Fruit fly (Drosophila melanogaster): ENCODE data around the gene Tfb5.
A peak's percentile ranks its signal among the peaks of the same experiment; 100 is the strongest.

Tfb5 gene

dm6 chr2L:5009306-5010030 is 1.2 kb downstream of the Tfb5 start, which contains the start of gene Rtnl1:
TSS of gene Rtnl1 (minus strand) at chr2L:5009720.
- TF ChIP-seq topi (GFP tag; optimal IDR thresholded peaks at IDR 0.05) (peak; percentile 12), salr (GFP tag; optimal IDR thresholded peaks at IDR 0.05) (no peak), Met (GFP tag; optimal IDR thresholded peaks at IDR 0.05) (no peak), Sox15 (GFP tag; optimal IDR thresholded peaks at IDR 0.05) (no peak), Eip78C (GFP tag) (peak; percentile 79), OdsH (GFP tag; optimal IDR thresholded peaks at IDR 0.05) (no peak), Gug (GFP tag; IDR thresholded peaks at IDR 0.05) (no peak), CG6854 (GFP tag; optimal IDR thresholded peaks at IDR 0.05) (peak; percentile 54), CG10631 (GFP tag; optimal IDR thresholded peaks at IDR 0.05) (no peak), CG1621 (tag; optimal IDR thresholded peaks at IDR 0.05) (peak; percentile 2), ss (GFP tag; optimal IDR thresholded peaks at IDR 0.05) (peak in 1 of 2 experiments; percentile 42), vri (GFP tag; optimal IDR thresholded peaks at IDR 0.05) (peak; percentile 30), fd85E (GFP tag; optimal IDR thresholded peaks at IDR 0.05) (no peak), CG15336 (GFP tag; IDR thresholded peaks at IDR 0.05) (0 out of 2 replicates have a peak, but pooled peaks have one; percentile 14), lz (GFP tag; optimal IDR thresholded peaks at IDR 0.05) (peak; percentile 35), CG6276 (GFP tag; optimal IDR thresholded peaks at IDR 0.05) (no peak), dsx (GFP tag; optimal IDR thresholded peaks at IDR 0.05; ENCODE audit: poor library complexity, severe bottlenecking) (peak; percentile 4), esn (GFP tag; optimal IDR thresholded peaks at IDR 0.05) (peak; percentile 54), CG4318 (GFP tag; optimal IDR thresholded peaks at IDR 0.05) (no peak), CG3032 (tag; optimal IDR thresholded peaks at IDR 0.05) (peak; percentile 17), Sox14 (GFP tag; optimal IDR thresholded peaks at IDR 0.05) (peak; percentile 23), Hr38 (GFP tag; optimal IDR thresholded peaks at IDR 0.05) (no peak), eg (GFP tag; IDR thresholded peaks at IDR 0.05) (no peak), CG3919 (GFP tag; optimal IDR thresholded peaks at IDR 0.05) (peak; percentile 21), Hr39 (GFP tag; optimal IDR thresholded peaks at IDR 0.05) (no peak), CG16779 (tag; optimal IDR thresholded peaks at IDR 0.05) (peak; percentile 1)

dm6 chr2L:5007256-5007655 is 3.4 kb downstream of the Tfb5 start:
- TF ChIP-seq Smox (GFP tag; optimal IDR thresholded peaks at IDR 0.05) (no peak), ss (GFP tag; optimal IDR thresholded peaks at IDR 0.05) (no peak), CG3919 (GFP tag; optimal IDR thresholded peaks at IDR 0.05) (peak; percentile 16), CG32006 (GFP tag; optimal IDR thresholded peaks at IDR 0.05) (peak; percentile 7), topi (GFP tag; optimal IDR thresholded peaks at IDR 0.05) (no peak), CG10669 (GFP tag; optimal IDR thresholded peaks at IDR 0.05) (no peak), Sox14 (GFP tag; optimal IDR thresholded peaks at IDR 0.05) (no peak), achi (GFP tag; optimal IDR thresholded peaks at IDR 0.05) (no peak), OdsH (GFP tag; optimal IDR thresholded peaks at IDR 0.05) (peak; percentile 9), dsx (GFP tag; optimal IDR thresholded peaks at IDR 0.05; ENCODE audit: poor library complexity, severe bottlenecking) (no peak), CG15336 (GFP tag; IDR thresholded peaks at IDR 0.05) (0 out of 2 replicates have a peak, but pooled peaks have one; percentile 15), CG1621 (tag; optimal IDR thresholded peaks at IDR 0.05) (no peak), Gug (GFP tag; IDR thresholded peaks at IDR 0.05) (no peak), CG11902 (GFP tag; optimal IDR thresholded peaks at IDR 0.05) (no peak), net (GFP tag; optimal IDR thresholded peaks at IDR 0.05) (no peak), CG11294 (GFP tag; IDR thresholded peaks at IDR 0.05) (no peak), Eip93F (GFP tag; optimal IDR thresholded peaks at IDR 0.05) (no peak), vri (GFP tag; optimal IDR thresholded peaks at IDR 0.05) (peak; percentile 52), Blimp-1 (GFP tag; optimal IDR thresholded peaks at IDR 0.05) (no peak), CG11762 (GFP tag; optimal IDR thresholded peaks at IDR 0.05; ENCODE audit: insufficient read depth) (no peak), CG9139 (GFP tag; optimal IDR thresholded peaks at IDR 0.05) (no peak), pdm3 (GFP tag; optimal IDR thresholded peaks at IDR 0.05) (peak; percentile 24), svp (GFP tag) (no peak), Eip78C (GFP tag) (peak; percentile 69), fkh (GFP tag; optimal IDR thresholded peaks at IDR 0.05) (peak; percentile 8), Hr39 (GFP tag; optimal IDR thresholded peaks at IDR 0.05) (no peak), CG31627 (GFP tag; optimal IDR thresholded peaks at IDR 0.05) (no peak), Ets96B (tag; optimal IDR thresholded peaks at IDR 0.05) (no peak), CG6792 (GFP tag; optimal IDR thresholded peaks at IDR 0.05) (no peak), esn (GFP tag; optimal IDR thresholded peaks at IDR 0.05) (peak; percentile 9), lz (GFP tag; optimal IDR thresholded peaks at IDR 0.05) (no peak), CG6808 (GFP tag; optimal IDR thresholded peaks at IDR 0.05) (no peak), CG8319 (GFP tag; optimal IDR thresholded peaks at IDR 0.05) (no peak), acj6 (GFP tag; optimal IDR thresholded peaks at IDR 0.05) (no peak), CG6163 (GFP tag; IDR thresholded peaks at IDR 0.05) (peak; percentile 20; the same call in 1 of the 3 replicates), eg (GFP tag; IDR thresholded peaks at IDR 0.05) (0 out of 3 replicates have a peak, but pooled peaks have one; percentile 11), CG3032 (tag; optimal IDR thresholded peaks at IDR 0.05) (no peak)
